Fruit fly (Drosophila melanogaster) whole organism, embryonic: ENCODE results near the gene CG32369.

Source experiments
- CG10366 ChIP-seq: fragments of 200-800 bp; sonication (Bioruptor generic); IDR thresholded peaks from 2 replicates; pipeline ENCODE4 v1.3.6; 2022; ENCODE audit warnings: missing biosample characterization, missing genetic modification characterization
- CG10543 ChIP-seq: fragments of 200-800 bp; sonication (Bioruptor generic); optimal IDR thresholded peaks from 3 replicates; lab custom pipeline; 2017; ENCODE audit warnings: missing biosample characterization, mild to moderate bottlenecking, missing genetic modification characterization, moderate library complexity
- CG12219 ChIP-seq: fragments of 200-800 bp; sonication (Bioruptor generic); optimal IDR thresholded peaks from 3 replicates; lab custom pipeline; 2018; ENCODE audit warnings: missing biosample characterization, mild to moderate bottlenecking, missing genetic modification characterization
- CG1233 ChIP-seq: fragments of 200-800 bp; sonication (Bioruptor generic); optimal IDR thresholded peaks from 4 replicates; lab custom pipeline; 2018; ENCODE audit warnings: missing biosample characterization, mild to moderate bottlenecking, missing genetic modification characterization
- CG12391 ChIP-seq: fragments of 200-800 bp; sonication (Bioruptor generic); optimal IDR thresholded peaks from 3 replicates; lab custom pipeline; 2018; ENCODE audit warnings: missing biosample characterization, mild to moderate bottlenecking, missing genetic modification characterization, moderate library complexity
- CG13287 ChIP-seq: fragments of 200-800 bp; sonication (Bioruptor generic); IDR thresholded peaks from 2 replicates; pipeline ENCODE4 v1.3.6; 2022; ENCODE audit warnings: missing biosample characterization, missing genetic modification characterization; ENCODE audit not compliant: partially characterized antibody
- CG14014 ChIP-seq: fragments of 200-800 bp; sonication (Bioruptor generic); IDR thresholded peaks from 2 replicates; pipeline ENCODE4 v1.3.6; 2022; ENCODE audit warnings: missing biosample characterization, missing genetic modification characterization
- CG14050 ChIP-seq: fragments of 200-800 bp; sonication (Bioruptor generic); IDR thresholded peaks from 3 replicates; pipeline ENCODE4 v1.3.6; 2022; ENCODE audit warnings: missing biosample characterization, missing genetic modification characterization
- CG14667 ChIP-seq: fragments of 200-800 bp; sonication (Bioruptor generic); IDR thresholded peaks from 2 replicates; pipeline ENCODE4 v1.3.6; 2022; ENCODE audit warnings: missing biosample characterization, missing genetic modification characterization
- CG1529 ChIP-seq: fragments of 200-800 bp; sonication (Bioruptor generic); optimal IDR thresholded peaks from 3 replicates; lab custom pipeline; 2018; ENCODE audit warnings: missing biosample characterization, missing genetic modification characterization
- CG15479 ChIP-seq: fragments of 200-800 bp; sonication (Bioruptor generic); optimal IDR thresholded peaks from 3 replicates; lab custom pipeline; 2019; ENCODE audit warnings: missing biosample characterization, mild to moderate bottlenecking, missing genetic modification characterization, moderate library complexity
- CG15696 ChIP-seq: fragments of 200-800 bp; sonication (Bioruptor generic); optimal IDR thresholded peaks from 2 replicates; lab custom pipeline; 2019; ENCODE audit warnings: missing biosample characterization, mild to moderate bottlenecking, missing genetic modification characterization, moderate library complexity
- CG17568 ChIP-seq: fragments of 200-800 bp; sonication (Bioruptor generic); optimal IDR thresholded peaks from 2 replicates; lab custom pipeline; 2018; ENCODE audit warnings: missing biosample characterization, mild to moderate bottlenecking, missing genetic modification characterization, moderate library complexity
- CG17829 ChIP-seq: fragments of 200-800 bp; optimal IDR thresholded peaks from 2 replicates; lab custom pipeline; 2019; ENCODE audit warnings: missing biosample characterization, mild to moderate bottlenecking, missing genetic modification characterization, moderate library complexity
- CG3163 ChIP-seq: fragments of 200-800 bp; sonication (Bioruptor generic); optimal IDR thresholded peaks from 3 replicates; lab custom pipeline; 2016; ENCODE audit warnings: missing biosample characterization, missing genetic modification characterization
- CG33557 ChIP-seq: fragments of 200-800 bp; sonication (Bioruptor generic); optimal IDR thresholded peaks from 2 replicates; lab custom pipeline; 2019; ENCODE audit warnings: missing biosample characterization, mild to moderate bottlenecking, missing genetic modification characterization, moderate library complexity
- CG3407 ChIP-seq: fragments of 200-800 bp; sonication (Bioruptor generic); optimal IDR thresholded peaks from 2 replicates; lab custom pipeline; 2018; ENCODE audit warnings: missing biosample characterization, mild to moderate bottlenecking, missing genetic modification characterization
- CG6254 ChIP-seq: fragments of 200-800 bp; sonication (Bioruptor generic); optimal IDR thresholded peaks from 3 replicates; lab custom pipeline; 2017; ENCODE audit warnings: mild to moderate bottlenecking, missing biosample characterization, missing genetic modification reagents, missing genetic modification characterization
- CG6854 ChIP-seq: fragments of 200-800 bp; sonication (Bioruptor generic); optimal IDR thresholded peaks from 3 replicates; lab custom pipeline; 2017; ENCODE audit warnings: missing biosample characterization, mild to moderate bottlenecking, missing genetic modification characterization
- CG8290 ChIP-seq, 3 experiments: fragments of 200-800 bp; sonication (Bioruptor generic); optimal IDR thresholded peaks; 2 replicates each; lab custom pipeline; 2016 to 2019; ENCODE audit warnings: missing biosample characterization in 3 of 3, missing genetic modification characterization in 3 of 3, mild to moderate bottlenecking in 2 of 3, moderate library complexity in 1 of 3
- CG8359 ChIP-seq: fragments of 200-800 bp; sonication (Bioruptor generic); optimal IDR thresholded peaks from 2 replicates; lab custom pipeline; 2017; ENCODE audit warnings: missing biosample characterization, mild to moderate bottlenecking, missing genetic modification characterization, borderline replicate concordance
- CG8388 ChIP-seq: fragments of 200-800 bp; sonication (Bioruptor generic); optimal IDR thresholded peaks from 2 replicates; lab custom pipeline; 2019; ENCODE audit warnings: missing biosample characterization, mild to moderate bottlenecking, missing genetic modification characterization, moderate library complexity
- CkIIα-i1 ChIP-seq: fragments of 200-800 bp; sonication (Bioruptor generic); IDR thresholded peaks from 2 replicates; pipeline ENCODE4 v1.3.6; 2022; ENCODE audit warnings: missing biosample characterization, missing genetic modification characterization
- CrebB ChIP-seq: fragments of 200-800 bp; sonication (Bioruptor generic); optimal IDR thresholded peaks from 3 replicates; lab custom pipeline; 2018; ENCODE audit warnings: missing biosample characterization, mild to moderate bottlenecking, missing genetic modification characterization
- Eip74EF ChIP-seq, 2 experiments: fragments of 200-800 bp in 1 of 2; fragments of >200 bp in 1 of 2; sonication (Bioruptor generic) in 1 of 2; optimal IDR thresholded peaks; 2 replicates each; lab custom pipeline; 2017 to 2019; ENCODE audit warnings: missing biosample characterization in 2 of 2, missing genetic modification characterization in 2 of 2, mild to moderate bottlenecking in 1 of 2, moderate library complexity in 1 of 2
- H15 ChIP-seq: fragments of 200-800 bp; sonication (Bioruptor generic); IDR thresholded peaks from 3 replicates; pipeline ENCODE4 v1.3.6; 2022; ENCODE audit warnings: missing biosample characterization, missing genetic modification characterization
- Kr ChIP-seq: fragments of 200-800 bp; sonication (Bioruptor generic); optimal IDR thresholded peaks from 2 replicates; lab custom pipeline; 2017; ENCODE audit warnings: missing biosample characterization, mild to moderate bottlenecking, missing genetic modification characterization
- Lpt ChIP-seq: fragments of >200 bp; optimal IDR thresholded peaks from 2 replicates; lab custom pipeline; 2018; ENCODE audit warnings: missing biosample characterization, missing genetic modification characterization
- Mad ChIP-seq: fragments of 200-800 bp; sonication (Bioruptor generic); optimal IDR thresholded peaks from 2 replicates; lab custom pipeline; 2016; ENCODE audit warnings: missing biosample characterization, missing genetic modification characterization
- Med ChIP-seq: fragments of 200-800 bp; sonication (Bioruptor generic); peaks from one replicate; lab custom pipeline; 2016; ENCODE audit warnings: missing biosample characterization, missing genetic modification characterization, mild to moderate bottlenecking, inconsistent platforms, moderate library complexity
- Nf-YA ChIP-seq: fragments of 200-800 bp; sonication (Bioruptor generic); IDR thresholded peaks from 2 replicates; pipeline ENCODE4 v1.3.6; 2022; ENCODE audit warnings: missing biosample characterization, missing genetic modification characterization
- Pdp1 ChIP-seq, 2 experiments: fragments of 200-800 bp; sonication (Bioruptor generic); optimal IDR thresholded peaks; 3 replicates each; lab custom pipeline; 2016; ENCODE audit warnings: missing biosample characterization in 2 of 2, missing genetic modification characterization in 2 of 2, mild to moderate bottlenecking in 1 of 2, moderate library complexity in 1 of 2
- Poxn ChIP-seq: fragments of 200-800 bp; sonication (Bioruptor generic); IDR thresholded peaks from 2 replicates; pipeline ENCODE4 v1.3.6; 2022; ENCODE audit warnings: missing biosample characterization, missing genetic modification characterization
- bbx ChIP-seq: fragments of 200-800 bp; sonication (Bioruptor generic); IDR thresholded peaks from 2 replicates; pipeline ENCODE4 v1.3.6; 2022; ENCODE audit warnings: missing biosample characterization, missing genetic modification characterization; ENCODE audit not compliant: partially characterized antibody
- bsh ChIP-seq, 2 experiments: fragments of 200-800 bp; sonication (Bioruptor generic); optimal IDR thresholded peaks; 2 replicates each; lab custom pipeline; 2017 to 2018; ENCODE audit warnings: mild to moderate bottlenecking in 2 of 2, missing biosample characterization in 2 of 2, missing genetic modification characterization in 2 of 2, moderate library complexity in 1 of 2
- btn ChIP-seq: fragments of 200-800 bp; sonication (Bioruptor generic); optimal IDR thresholded peaks from 2 replicates; lab custom pipeline; 2016; ENCODE audit warnings: missing biosample characterization, missing genetic modification characterization
- chinmo ChIP-seq: fragments of 200-800 bp; sonication (Bioruptor generic); IDR thresholded peaks from 4 replicates; pipeline ENCODE4 v1.3.6; 2022; ENCODE audit warnings: missing biosample characterization, missing genetic modification characterization; ENCODE audit not compliant: partially characterized antibody
- dimm ChIP-seq: fragments of 200-800 bp; sonication (Bioruptor generic); IDR thresholded peaks from 2 replicates; pipeline ENCODE4 v1.3.6; 2022; ENCODE audit warnings: missing biosample characterization, missing genetic modification characterization
- emc ChIP-seq: fragments of 200-800 bp; sonication (Bioruptor generic); optimal IDR thresholded peaks from 2 replicates; lab custom pipeline; 2016; ENCODE audit warnings: missing biosample characterization, missing genetic modification characterization
- ftz-f1 ChIP-seq: fragments of 200-800 bp; sonication (Bioruptor generic); optimal IDR thresholded peaks from 2 replicates; lab custom pipeline; 2016; ENCODE audit warnings: missing biosample characterization, missing genetic modification characterization
- grn ChIP-seq: fragments of 200-800 bp; sonication (Bioruptor generic); optimal IDR thresholded peaks from 3 replicates; lab custom pipeline; 2017; ENCODE audit warnings: missing biosample characterization, missing genetic modification characterization
- ham ChIP-seq: fragments of 200-800 bp; sonication (Bioruptor generic); IDR thresholded peaks from 2 replicates; pipeline ENCODE4 v1.3.6; 2022; ENCODE audit warnings: missing biosample characterization, missing genetic modification characterization
- lab ChIP-seq: fragments of 200-800 bp; sonication (Bioruptor generic); optimal IDR thresholded peaks from 3 replicates; lab custom pipeline; 2017; ENCODE audit warnings: missing biosample characterization, missing genetic modification characterization, mild to moderate bottlenecking, moderate library complexity, missing genetic modification reagents
- mam ChIP-seq: fragments of 200-800 bp; sonication (Bioruptor generic); optimal IDR thresholded peaks from 3 replicates; lab custom pipeline; 2016; ENCODE audit warnings: missing biosample characterization, missing genetic modification characterization
- mirr ChIP-seq: fragments of 200-800 bp; sonication (Bioruptor generic); optimal IDR thresholded peaks from 3 replicates; lab custom pipeline; 2018; ENCODE audit warnings: missing biosample characterization, mild to moderate bottlenecking, missing genetic modification characterization
- rib ChIP-seq: fragments of 200-800 bp; sonication (Bioruptor generic); IDR thresholded peaks from 2 replicates; pipeline ENCODE4 v1.3.6; 2022; ENCODE audit warnings: missing biosample characterization, missing genetic modification characterization
- tll ChIP-seq, 2 experiments: fragments of 200-800 bp in 1 of 2; fragments of >200 bp in 1 of 2; sonication (Bioruptor generic) in 1 of 2; optimal IDR thresholded peaks; 2 replicates each; lab custom pipeline; 2017 to 2019; ENCODE audit warnings: missing biosample characterization in 2 of 2, missing genetic modification characterization in 2 of 2, mild to moderate bottlenecking in 1 of 2, moderate library complexity in 1 of 2
- wek ChIP-seq: fragments of 200-800 bp; sonication (Bioruptor generic); optimal IDR thresholded peaks from 3 replicates; lab custom pipeline; 2018; ENCODE audit warnings: missing biosample characterization, mild to moderate bottlenecking, missing genetic modification characterization, moderate library complexity
- yki ChIP-seq: fragments of >200 bp; optimal IDR thresholded peaks from 3 replicates; lab custom pipeline; 2018

Gene CG32369

dm6 chr3L:7806503-7807216, 3.0 kb downstream of the CG32369 start:
- TF ChIP-seq lab (GFP tag; lab: Kevin White, UChicago): peak; percentile 35
- no peak for TF ChIP-seq CG10366 (GFP tag; lab: Robert Waterston, UW)
- no peak for TF ChIP-seq CG1529 (GFP tag; lab: Kevin White, UChicago)
- TF ChIP-seq CG17568: peak; percentile 9
- no peak for TF ChIP-seq Poxn (GFP tag; lab: Robert Waterston, UW)
- TF ChIP-seq Nf-YA (GFP tag; lab: Robert Waterston, UW): no peak
- no peak for TF ChIP-seq yki (lab: Kevin White, UChicago)
- TF ChIP-seq Lpt (GFP tag; lab: Kevin White, UChicago): no peak
- peak; percentile 10 for TF ChIP-seq mirr (GFP tag; lab: Kevin White, UChicago)
- TF ChIP-seq dimm (GFP tag; lab: Robert Waterston, UW): no peak
- TF ChIP-seq CG12391 (tag; lab: Kevin White, UChicago): no peak
- TF ChIP-seq emc (GFP tag; lab: Kevin White, UChicago): no peak
- peak; percentile 64 for TF ChIP-seq Med (GFP tag; lab: Kevin White, UChicago)
- TF ChIP-seq CG15479 (GFP tag; lab: Kevin White, UChicago): no peak
- TF ChIP-seq wek (GFP tag; lab: Kevin White, UChicago): no peak
- no peak for TF ChIP-seq ftz-f1
- peak; percentile 4 for TF ChIP-seq CG10543 (GFP tag; lab: Kevin White, UChicago)
- TF ChIP-seq CG6854 (GFP tag; lab: Kevin White, UChicago): no peak
- no peak for TF ChIP-seq CG8290 (GFP tag; optimal IDR thresholded peaks at IDR 0.05; lab: Kevin White, UChicago)
- TF ChIP-seq CG8290 (tag; optimal IDR thresholded peaks at IDR 0.05; lab: Kevin White, UChicago): peak in 1 of 2 experiments; percentile 28
- TF ChIP-seq bsh (GFP tag; optimal IDR thresholded peaks at IDR 0.05; lab: Kevin White, UChicago): no peak
- no peak for TF ChIP-seq Kr
- no peak for TF ChIP-seq CG8388 (GFP tag; lab: Kevin White, UChicago)
- no peak for TF ChIP-seq Eip74EF (GFP tag; optimal IDR thresholded peaks at IDR 0.05; lab: Kevin White, UChicago)
- no peak for TF ChIP-seq CG17829
- no peak for TF ChIP-seq H15 (GFP tag; lab: Robert Waterston, UW)
- TF ChIP-seq CG14014 (GFP tag; lab: Robert Waterston, UW): no peak
- TF ChIP-seq ham (GFP tag; lab: Robert Waterston, UW): no peak
- TF ChIP-seq CrebB (tag; lab: Kevin White, UChicago): peak; percentile 4
- peak; percentile 40 for TF ChIP-seq CG15696
- TF ChIP-seq CG6254: no peak
- TF ChIP-seq CG1233 (GFP tag; lab: Kevin White, UChicago): peak; percentile 10
- no peak for TF ChIP-seq CG33557 (GFP tag; lab: Kevin White, UChicago)
- no peak for TF ChIP-seq Mad (GFP tag; lab: Kevin White, UChicago)
- no peak for TF ChIP-seq tll (GFP tag; optimal IDR thresholded peaks at IDR 0.05; lab: Kevin White, UChicago)
- TF ChIP-seq Pdp1 (GFP tag; optimal IDR thresholded peaks at IDR 0.05; lab: Kevin White, UChicago): peak in 1 of 2 experiments; percentile 95
- TF ChIP-seq CG12219: no peak
- TF ChIP-seq CG3163: no peak
- 0 out of 4 replicates have a peak, but pooled peaks have one; percentile 22 for TF ChIP-seq chinmo (GFP tag; lab: Robert Waterston, UW)
- TF ChIP-seq mam (GFP tag; lab: Kevin White, UChicago): no peak
- TF ChIP-seq btn: no peak
- no peak for TF ChIP-seq CG8359
- no peak for TF ChIP-seq CkIIα-i1 (GFP tag; lab: Robert Waterston, UW)
- no peak for TF ChIP-seq CG14050
- peak; percentile 41 for TF ChIP-seq grn (GFP tag; lab: Kevin White, UChicago)
- TF ChIP-seq CG3407 (GFP tag; lab: Kevin White, UChicago): no peak
- no peak for TF ChIP-seq CG13287 (GFP tag; lab: Robert Waterston, UW)
- TF ChIP-seq rib: no peak
- TF ChIP-seq bbx (GFP tag; lab: Robert Waterston, UW): no peak
- no peak for TF ChIP-seq CG14667 (GFP tag; lab: Robert Waterston, UW)
